Fruit fly (Drosophila melanogaster) whole organism, embryonic: Measurements from ENCODE around the gene Hs6st.

Source experiments
- CG12155 ChIP-seq: fragments of 200-800 bp; sonication (Bioruptor generic); optimal IDR thresholded peaks from 3 replicates; lab custom pipeline; 2016; ENCODE audit warnings: missing biosample characterization, missing genetic modification characterization
- CG12236 ChIP-seq: fragments of 200-800 bp; sonication (Bioruptor generic); optimal IDR thresholded peaks from 2 replicates; lab custom pipeline; 2016; ENCODE audit warnings: missing biosample characterization, missing genetic modification characterization
- CG13287 ChIP-seq: fragments of 200-800 bp; sonication (Bioruptor generic); IDR thresholded peaks from 2 replicates; pipeline ENCODE4 v1.3.6; 2022; ENCODE audit warnings: missing biosample characterization, missing genetic modification characterization; ENCODE audit not compliant: partially characterized antibody
- CG15011 ChIP-seq: fragments of 200-800 bp; sonication (Bioruptor generic); optimal IDR thresholded peaks from 3 replicates; lab custom pipeline; 2018; ENCODE audit warnings: missing biosample characterization, mild to moderate bottlenecking, missing genetic modification characterization
- CG15269 ChIP-seq: fragments of 200-800 bp; sonication (Bioruptor generic); optimal IDR thresholded peaks from 2 replicates; lab custom pipeline; 2018; ENCODE audit warnings: missing biosample characterization, mild to moderate bottlenecking, missing genetic modification characterization, moderate library complexity
- CG15601 ChIP-seq: fragments of 200-800 bp; sonication (Bioruptor generic); optimal IDR thresholded peaks from 3 replicates; lab custom pipeline; 2019; ENCODE audit warnings: missing biosample characterization, mild to moderate bottlenecking, missing genetic modification characterization, moderate library complexity
- CG1647 ChIP-seq: fragments of 200-800 bp; sonication (Bioruptor generic); optimal IDR thresholded peaks from 3 replicates; lab custom pipeline; 2016; ENCODE audit warnings: missing biosample characterization, missing genetic modification characterization
- CG16863 ChIP-seq: fragments of 200-800 bp; sonication (Bioruptor generic); optimal IDR thresholded peaks from 3 replicates; lab custom pipeline; 2016; ENCODE audit warnings: missing biosample characterization, missing genetic modification characterization
- CG18262 ChIP-seq: fragments of 200-800 bp; optimal IDR thresholded peaks from 3 replicates; lab custom pipeline; 2019; ENCODE audit warnings: missing biosample characterization, mild to moderate bottlenecking, missing genetic modification characterization, moderate library complexity
- CG18599 ChIP-seq: fragments of 200-800 bp; sonication (Bioruptor generic); optimal IDR thresholded peaks from 3 replicates; lab custom pipeline; 2017; ENCODE audit warnings: missing biosample characterization, missing genetic modification characterization, mild to moderate bottlenecking, moderate library complexity, missing genetic modification reagents
- CG3838 ChIP-seq: fragments of 200-800 bp; sonication (Bioruptor generic); optimal IDR thresholded peaks from 3 replicates; lab custom pipeline; 2016; ENCODE audit warnings: missing biosample characterization, missing genetic modification characterization
- CG6765 ChIP-seq: fragments of 200-800 bp; sonication (Bioruptor generic); optimal IDR thresholded peaks from 3 replicates; lab custom pipeline; 2017; ENCODE audit warnings: missing biosample characterization, mild to moderate bottlenecking, missing genetic modification characterization
- CG7271 ChIP-seq: fragments of 200-800 bp; sonication (Bioruptor generic); optimal IDR thresholded peaks from 2 replicates; lab custom pipeline; 2018; ENCODE audit warnings: missing biosample characterization, mild to moderate bottlenecking, missing genetic modification characterization, moderate library complexity
- CG9215 ChIP-seq: fragments of 200-800 bp; sonication (Bioruptor generic); IDR thresholded peaks from 2 replicates; pipeline ENCODE4 v1.3.6; 2022; ENCODE audit warnings: missing biosample characterization, missing genetic modification characterization
- CG9609 ChIP-seq: fragments of 200-800 bp; sonication (Bioruptor generic); optimal IDR thresholded peaks from 3 replicates; lab custom pipeline; 2016; ENCODE audit warnings: missing biosample characterization, missing genetic modification characterization
- CG9797 ChIP-seq: fragments of 200-800 bp; sonication (Bioruptor generic); optimal IDR thresholded peaks from 3 replicates; lab custom pipeline; 2018; ENCODE audit warnings: missing biosample characterization, mild to moderate bottlenecking, missing genetic modification characterization
- CG9876 ChIP-seq: fragments of 200-800 bp; sonication (Bioruptor generic); optimal IDR thresholded peaks from 2 replicates; lab custom pipeline; 2016; ENCODE audit warnings: missing biosample characterization, missing genetic modification characterization
- Dek ChIP-seq: fragments of 200-800 bp; sonication (Bioruptor generic); optimal IDR thresholded peaks from 3 replicates; lab custom pipeline; 2019; ENCODE audit warnings: missing biosample characterization, mild to moderate bottlenecking, missing genetic modification characterization, moderate library complexity
- E2f1 ChIP-seq: fragments of 200-800 bp; sonication (Bioruptor generic); IDR thresholded peaks from 2 replicates; pipeline ENCODE4 v1.3.6; 2022; ENCODE audit warnings: missing biosample characterization, missing genetic modification characterization
- Hmr ChIP-seq: fragments of 200-800 bp; sonication (Bioruptor generic); optimal IDR thresholded peaks from 3 replicates; lab custom pipeline; 2017; ENCODE audit warnings: mild to moderate bottlenecking, missing biosample characterization, missing genetic modification reagents, missing genetic modification characterization
- Kr ChIP-seq: fragments of 200-800 bp; sonication (Bioruptor generic); optimal IDR thresholded peaks from 2 replicates; lab custom pipeline; 2017; ENCODE audit warnings: missing biosample characterization, mild to moderate bottlenecking, missing genetic modification characterization
- Meics ChIP-seq: fragments of 200-800 bp; sonication (Bioruptor generic); optimal IDR thresholded peaks from 2 replicates; lab custom pipeline; 2017; ENCODE audit warnings: missing biosample characterization, mild to moderate bottlenecking, missing genetic modification characterization
- NFAT ChIP-seq: fragments of 200-800 bp; sonication (Bioruptor generic); IDR thresholded peaks from 2 replicates; pipeline ENCODE4 v1.3.6; 2022; ENCODE audit warnings: missing biosample characterization, missing genetic modification characterization
- NK7.1 ChIP-seq: fragments of 200-800 bp; sonication (Bioruptor generic); optimal IDR thresholded peaks from 3 replicates; lab custom pipeline; 2016; ENCODE audit warnings: missing biosample characterization, missing genetic modification characterization
- Neu2 ChIP-seq: fragments of 200-800 bp; sonication (Bioruptor generic); optimal IDR thresholded peaks from 3 replicates; lab custom pipeline; 2016; ENCODE audit warnings: missing biosample characterization, missing genetic modification characterization, borderline replicate concordance
- Opbp ChIP-seq: fragments of 200-800 bp; sonication (Bioruptor generic); IDR thresholded peaks from 3 replicates; pipeline ENCODE4 v1.3.6; 2022; ENCODE audit warnings: missing biosample characterization, missing genetic modification characterization; ENCODE audit not compliant: partially characterized antibody
- Optix ChIP-seq: fragments of 200-800 bp; sonication (Bioruptor generic); IDR thresholded peaks from 3 replicates; pipeline ENCODE4 v1.3.6; 2022; ENCODE audit warnings: missing biosample characterization, missing genetic modification characterization
- Six4 ChIP-seq: fragments of 200-800 bp; sonication (Bioruptor generic); optimal IDR thresholded peaks from 2 replicates; lab custom pipeline; 2016; ENCODE audit warnings: missing biosample characterization, missing genetic modification characterization
- Sox102F ChIP-seq: fragments of 200-800 bp; sonication (Bioruptor generic); optimal IDR thresholded peaks from 2 replicates; lab custom pipeline; 2018; ENCODE audit warnings: missing biosample characterization, mild to moderate bottlenecking, missing genetic modification characterization, moderate library complexity
- abd-A ChIP-seq: fragments of 200-800 bp; sonication (Bioruptor generic); optimal IDR thresholded peaks from 3 replicates; lab custom pipeline; 2019; ENCODE audit warnings: missing biosample characterization, mild to moderate bottlenecking, missing genetic modification characterization, moderate library complexity
- bbx ChIP-seq: fragments of 200-800 bp; sonication (Bioruptor generic); IDR thresholded peaks from 2 replicates; pipeline ENCODE4 v1.3.6; 2022; ENCODE audit warnings: missing biosample characterization, missing genetic modification characterization; ENCODE audit not compliant: partially characterized antibody
- bowl ChIP-seq: fragments of 200-800 bp; sonication (Bioruptor generic); IDR thresholded peaks from 2 replicates; pipeline ENCODE4 v1.3.6; 2022; ENCODE audit warnings: missing biosample characterization, missing genetic modification characterization
- cato ChIP-seq: fragments of 200-800 bp; sonication (Bioruptor generic); optimal IDR thresholded peaks from 2 replicates; lab custom pipeline; 2016; ENCODE audit warnings: missing biosample characterization, missing genetic modification characterization, borderline replicate concordance
- disco-r ChIP-seq: fragments of 200-800 bp; sonication (Bioruptor generic); optimal IDR thresholded peaks from 2 replicates; lab custom pipeline; 2016; ENCODE audit warnings: missing biosample characterization, missing genetic modification characterization
- fd96Cb ChIP-seq: fragments of 200-800 bp; sonication (Bioruptor generic); optimal IDR thresholded peaks from 2 replicates; lab custom pipeline; 2018; ENCODE audit warnings: missing biosample characterization, mild to moderate bottlenecking, missing genetic modification characterization, moderate library complexity
- gro ChIP-seq: fragments of 200-800 bp; sonication (Bioruptor generic); optimal IDR thresholded peaks from 2 replicates; lab custom pipeline; 2016; ENCODE audit warnings: missing biosample characterization, missing genetic modification characterization
- gsb-n ChIP-seq: fragments of 200-800 bp; sonication (Bioruptor generic); optimal IDR thresholded peaks from 3 replicates; lab custom pipeline; 2018; ENCODE audit warnings: missing biosample characterization, mild to moderate bottlenecking, missing genetic modification characterization
- her ChIP-seq: fragments of 200-800 bp; sonication (Bioruptor generic); optimal IDR thresholded peaks from 2 replicates; lab custom pipeline; 2016; ENCODE audit warnings: missing biosample characterization, missing genetic modification characterization
- hth ChIP-seq: fragments of >200 bp; optimal IDR thresholded peaks from 2 replicates; lab custom pipeline; 2017; ENCODE audit warnings: inconsistent platforms
- jigr1 ChIP-seq: fragments of 200-800 bp; sonication (Bioruptor generic); IDR thresholded peaks from 3 replicates; pipeline ENCODE4 v1.3.6; 2022; ENCODE audit warnings: missing biosample characterization, missing genetic modification characterization
- ken ChIP-seq: fragments of 200-800 bp; sonication (Bioruptor generic); IDR thresholded peaks from 3 replicates; pipeline ENCODE4 v1.3.6; 2022; ENCODE audit warnings: missing biosample characterization, missing genetic modification characterization
- kni ChIP-seq: fragments of 200-800 bp; sonication (Bioruptor generic); optimal IDR thresholded peaks from 3 replicates; lab custom pipeline; 2017; ENCODE audit warnings: mild to moderate bottlenecking, missing biosample characterization, missing genetic modification reagents, missing genetic modification characterization
- maf-S ChIP-seq: fragments of 200-800 bp; sonication (Bioruptor generic); optimal IDR thresholded peaks from 2 replicates; lab custom pipeline; 2016; ENCODE audit warnings: missing biosample characterization, missing genetic modification characterization
- onecut ChIP-seq: fragments of 200-800 bp; sonication (Bioruptor generic); IDR thresholded peaks from 2 replicates; pipeline ENCODE4 v1.3.6; 2022; ENCODE audit warnings: missing biosample characterization, missing genetic modification characterization
- pnt ChIP-seq: fragments of 200-800 bp; sonication (Bioruptor generic); optimal IDR thresholded peaks from 3 replicates; lab custom pipeline; 2016; ENCODE audit warnings: missing biosample characterization, missing genetic modification characterization
- repo ChIP-seq: fragments of 200-800 bp; sonication (Bioruptor generic); optimal IDR thresholded peaks from 2 replicates; lab custom pipeline; 2016; ENCODE audit warnings: missing biosample characterization, missing genetic modification characterization
- so ChIP-seq: fragments of 200-800 bp; sonication (Bioruptor generic); IDR thresholded peaks from 3 replicates; pipeline ENCODE4 v1.3.6; 2022; ENCODE audit warnings: missing biosample characterization, missing genetic modification characterization
- toy ChIP-seq: fragments of 200-800 bp; sonication (Bioruptor generic); IDR thresholded peaks from 2 replicates; pipeline ENCODE4 v1.3.6; 2022; ENCODE audit warnings: missing biosample characterization, missing genetic modification characterization
- trh ChIP-seq: fragments of 200-800 bp; sonication (Bioruptor generic); optimal IDR thresholded peaks from 2 replicates; lab custom pipeline; 2016; ENCODE audit warnings: missing biosample characterization, missing genetic modification characterization
- zf30C ChIP-seq: fragments of 200-800 bp; sonication (Bioruptor generic); optimal IDR thresholded peaks from 3 replicates; lab custom pipeline; 2018; ENCODE audit warnings: missing biosample characterization, mild to moderate bottlenecking, missing genetic modification characterization
- zfh1 ChIP-seq: fragments of 200-800 bp; sonication (Bioruptor generic); IDR thresholded peaks from 3 replicates; pipeline ENCODE4 v1.3.6; 2022; ENCODE audit warnings: missing biosample characterization, missing genetic modification characterization

The Hs6st gene

DNA sequence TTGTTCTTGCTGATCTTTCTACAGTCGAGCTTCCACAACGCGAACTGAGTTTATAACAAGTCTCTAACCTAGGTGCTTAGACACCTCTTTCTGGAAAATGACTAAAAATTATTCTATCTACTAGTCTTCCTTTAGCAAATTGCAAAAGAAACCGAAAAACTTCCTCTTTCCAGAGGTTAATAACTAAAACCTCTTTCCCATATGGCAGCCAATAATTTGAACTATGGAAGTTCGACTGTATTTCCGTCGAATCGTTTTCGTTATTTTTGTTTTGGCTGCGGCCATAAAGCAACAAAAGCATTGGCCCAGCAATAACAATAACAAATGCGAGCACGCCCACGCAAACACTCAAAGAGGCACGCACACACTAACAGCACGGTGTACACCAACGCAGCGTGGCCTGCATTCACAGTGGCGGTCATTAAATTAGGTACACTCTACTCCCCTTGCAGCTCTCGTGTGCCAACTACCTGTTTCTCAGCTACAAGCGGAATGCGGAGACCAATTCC is 127.8 kb downstream of the Hs6st start (continued):
- TF ChIP-seq CG15011 (peak; percentile 20), Meics (peak; percentile 67), CG16863 (peak; percentile 18), CG9215 (GFP tag; lab: Robert Waterston, UW) (no peak), Sox102F (GFP tag; lab: Kevin White, UChicago) (peak; percentile 32), hth (lab: Kevin White, UChicago) (no peak), pnt (GFP tag; lab: Kevin White, UChicago) (peak; percentile 1), Kr (no peak), E2f1 (0 out of 2 replicates have a peak, but pooled peaks have one; percentile 33), CG18599 (peak; percentile 76), disco-r (GFP tag; lab: Kevin White, UChicago) (peak; percentile 12), abd-A (tag; lab: Kevin White, UChicago) (no peak), CG15601 (tag; lab: Kevin White, UChicago) (peak; percentile 56), CG7271 (tag; lab: Kevin White, UChicago) (no peak), CG9797 (GFP tag; lab: Kevin White, UChicago) (no peak), CG12155 (GFP tag; lab: Kevin White, UChicago) (peak; percentile 9), CG15269 (peak; percentile 75), fd96Cb (peak; percentile 1), toy (GFP tag; lab: Robert Waterston, UW) (no peak), NFAT (GFP tag; lab: Robert Waterston, UW) (no peak), CG9609 (GFP tag; lab: Kevin White, UChicago) (peak; percentile 20), Optix (GFP tag; lab: Robert Waterston, UW) (0 out of 3 replicates have a peak, but pooled peaks have one; percentile 26), CG9876 (GFP tag; lab: Kevin White, UChicago) (no peak), Six4 (GFP tag; lab: Kevin White, UChicago) (no peak), Neu2 (GFP tag; lab: Kevin White, UChicago) (no peak), CG13287 (GFP tag; lab: Robert Waterston, UW) (no peak), ken (no peak), gro (peak; percentile 22), NK7.1 (GFP tag; lab: Kevin White, UChicago) (no peak), CG1647 (GFP tag; lab: Kevin White, UChicago) (no peak), so (GFP tag; lab: Robert Waterston, UW) (0 out of 3 replicates have a peak, but pooled peaks have one; percentile 37), cato (no peak), CG18262 (tag; lab: Kevin White, UChicago) (peak; percentile 61), CG6765 (GFP tag; lab: Kevin White, UChicago) (peak; percentile 66), onecut (GFP tag; lab: Robert Waterston, UW) (no peak; the same call in 1 of the 2 replicates), Hmr (GFP tag; lab: Kevin White, UChicago) (peak; percentile 61), gsb-n (tag; lab: Kevin White, UChicago) (no peak), kni (GFP tag; lab: Kevin White, UChicago) (peak; percentile 65), CG3838 (no peak), bbx (GFP tag; lab: Robert Waterston, UW) (no peak), repo (GFP tag; lab: Kevin White, UChicago) (no peak), Dek (tag; lab: Kevin White, UChicago) (peak; percentile 27), her (peak; percentile 8), jigr1 (GFP tag; lab: Robert Waterston, UW) (no peak), trh (GFP tag; lab: Kevin White, UChicago) (peak; percentile 4), CG12236 (GFP tag; lab: Kevin White, UChicago) (no peak), maf-S (GFP tag; lab: Kevin White, UChicago) (no peak), bowl (GFP tag; lab: Robert Waterston, UW) (no peak), Opbp (GFP tag; lab: Robert Waterston, UW) (no peak), zfh1 (GFP tag; lab: Robert Waterston, UW) (no peak; the same call in 2 of the 3 replicates), zf30C (GFP tag; lab: Kevin White, UChicago) (no peak)
